Fruit fly (Drosophila melanogaster): ENCODE measurements around the gene CG1637.

CG1637 gene

dm6 chrX:10886418-10886817 lies 8.7 kb upstream of the CG1637 start:
- peak; percentile 59 for TF ChIP-seq noc (tag; optimal IDR thresholded peaks at IDR 0.05)

dm6 chrX:10883740-10884139 lies 6.0 kb upstream of the CG1637 start:
- TF ChIP-seq noc (tag; optimal IDR thresholded peaks at IDR 0.05) = no peak

dm6 chrX:10882786-10883185 lies 5.1 kb upstream of the CG1637 start:
- TF ChIP-seq noc (tag; optimal IDR thresholded peaks at IDR 0.05) = no peak

dm6 chrX:10876451-10876850 lies 1.2 kb downstream of the CG1637 start:
- TF ChIP-seq noc (tag; optimal IDR thresholded peaks at IDR 0.05) = no peak

dm6 chrX:10869045-10869444 lies 8.6 kb downstream of the CG1637 start, which contains the start of gene CG2157:
Gene CG2157, plus strand, starts transcription at chrX:10869284.
- no peak for TF ChIP-seq noc (tag; optimal IDR thresholded peaks at IDR 0.05)

dm6 chrX:10867692-10868091 lies 10.0 kb downstream of the CG1637 start:
- no peak for TF ChIP-seq noc (tag; optimal IDR thresholded peaks at IDR 0.05)

- no peak for TF ChIP-seq noc (tag; optimal IDR thresholded peaks at IDR 0.05)
Observed at dm6 chrX:10865580-10866331, 11.9 kb downstream of the CG1637 start.

dm6 chrX:10857853-10858252 lies 19.8 kb downstream of the CG1637 start:
- TF ChIP-seq noc (tag; optimal IDR thresholded peaks at IDR 0.05) = no peak

- TF ChIP-seq noc (tag; optimal IDR thresholded peaks at IDR 0.05) = no peak
Observed at dm6 chrX:10857376-10857775, 20.3 kb downstream of the CG1637 start, which contains the start of the genes sofe and CG2186. Gene sofe, minus strand, starts transcription at chrX:10857413. Gene CG2186, plus strand, starts transcription at chrX:10857655.

- no peak for TF ChIP-seq noc (tag; optimal IDR thresholded peaks at IDR 0.05)
Observed at dm6 chrX:10854686-10855085, 23.0 kb downstream of the CG1637 start, which contains the start of gene feo. Gene feo, minus strand, starts transcription at chrX:10854869.

- TF ChIP-seq noc (tag; optimal IDR thresholded peaks at IDR 0.05) = no peak
Observed at dm6 chrX:10848565-10848964, 29.1 kb downstream of the CG1637 start, which contains the start of gene CG2202. Gene CG2202, plus strand, starts transcription at chrX:10848757.

- no peak for TF ChIP-seq noc (tag; optimal IDR thresholded peaks at IDR 0.05)
Observed at dm6 chrX:10847447-10847846, 30.2 kb downstream of the CG1637 start.

- no peak for TF ChIP-seq noc (tag; optimal IDR thresholded peaks at IDR 0.05)
Observed at dm6 chrX:10847436-10847446, 30.5 kb downstream of the CG1637 start, which contains the start of gene Pgls. Gene Pgls, plus strand, starts transcription at chrX:10847438.

- no peak for TF ChIP-seq noc (tag; optimal IDR thresholded peaks at IDR 0.05)
Observed at dm6 chrX:10846972-10847435, 30.7 kb downstream of the CG1637 start, which contains the start of gene sbr. Gene sbr, minus strand, starts transcription at chrX:10847092.

dm6 chrX:10845256-10845655 lies 32.4 kb downstream of the CG1637 start:
- no peak for TF ChIP-seq noc (tag; optimal IDR thresholded peaks at IDR 0.05)

- no peak for TF ChIP-seq noc (tag; optimal IDR thresholded peaks at IDR 0.05)
Observed at dm6 chrX:10844807-10845206, 32.9 kb downstream of the CG1637 start, which contains the start of gene CG32669. Gene CG32669, minus strand, starts transcription at chrX:10845081.

dm6 chrX:10841717-10842255 lies 35.9 kb downstream of the CG1637 start, which contains the start of gene CG15209:
Gene CG15209, plus strand, starts transcription at chrX:10842205.
- TF ChIP-seq noc (tag; optimal IDR thresholded peaks at IDR 0.05) = peak; percentile 25

Data from whole organism, larva.